Worm (Caenorhabditis elegans) whole organism, L4/young adult: ENCODE data around the gene folr-1.

Experiments
- W03F9.2 ChIP-seq: fragments of 150-350 bp; optimal IDR thresholded peaks from 2 replicates; lab custom pipeline; 2014; ENCODE audit warnings: missing biosample characterization, missing genetic modification characterization
- dao-5 ChIP-seq: sonication (generic microtip); optimal IDR thresholded peaks from 2 replicates; lab custom pipeline; 2016; ENCODE audit warnings: missing genotype, missing genetic modification characterization, moderate library complexity, missing compliant biosample characterization
- him-1 ChIP-seq: sonication (generic microtip); optimal IDR thresholded peaks from 2 replicates; lab custom pipeline; 2016; ENCODE audit warnings: missing genotype, missing genetic modification reagents, missing genetic modification characterization, missing compliant biosample characterization

DNA sequence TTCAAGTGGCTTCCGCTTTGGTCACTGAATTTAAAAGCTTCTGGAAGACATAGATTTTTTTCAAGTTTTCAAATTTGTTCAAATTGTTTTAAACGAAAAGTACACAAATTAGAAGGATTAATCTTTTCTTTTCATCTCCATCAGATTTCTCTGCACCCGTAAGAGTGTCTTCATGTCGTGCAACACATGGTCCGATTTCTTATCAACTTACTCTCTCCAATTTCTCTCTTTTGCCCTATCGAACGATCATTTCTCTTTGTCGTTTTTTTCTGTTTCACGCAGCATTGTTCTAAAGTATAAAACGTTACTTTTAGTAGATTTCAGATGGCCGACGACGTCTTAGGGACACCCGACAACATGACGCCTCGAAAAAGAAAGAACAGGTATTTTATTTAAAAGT, 46.2 kb downstream of the folr-1 start, which contains the start of gene pssy-1:
- TF ChIP-seq him-1, result no peak
- TF ChIP-seq dao-5 (tag; lab: Kevin White, UChicago), result no peak
- no peak for TF ChIP-seq W03F9.2 (tag; lab: Kevin White, UChicago)
